Worm (Caenorhabditis elegans) whole organism, mixed stage, embryonic: ENCODE data around the gene T10D4.11.

Experiments
- M03D4.4 ChIP-seq: sonication (generic microtip); optimal IDR thresholded peaks from 2 replicates; lab custom pipeline; 2017; ENCODE audit warnings: mild to moderate bottlenecking, missing genetic modification characterization, missing compliant biosample characterization
- bed-3 ChIP-seq: fragments of 200-800 bp; sonication (Bioruptor generic); optimal IDR thresholded peaks from 3 replicates; lab custom pipeline; 2018; ENCODE audit warnings: mild to moderate bottlenecking, missing genetic modification characterization, moderate library complexity, missing compliant biosample characterization
- blmp-1 ChIP-seq: fragments of 150-350 bp; optimal IDR thresholded peaks from 2 replicates; lab custom pipeline; 2014; ENCODE audit warnings: missing biosample characterization, missing genetic modification characterization
- ceh-39 ChIP-seq: fragments of 150-350 bp; optimal IDR thresholded peaks from 2 replicates; lab custom pipeline; 2014; ENCODE audit warnings: missing biosample characterization, missing genetic modification characterization
- ceh-43 ChIP-seq: fragments of 200-800 bp; sonication (Bioruptor generic); optimal IDR thresholded peaks from 2 replicates; lab custom pipeline; 2018; ENCODE audit warnings: mild to moderate bottlenecking, missing genetic modification characterization, moderate library complexity, missing compliant biosample characterization
- ceh-83 ChIP-seq: fragments of 200-800 bp; sonication (Bioruptor generic); optimal IDR thresholded peaks from 2 replicates; lab custom pipeline; 2018; ENCODE audit warnings: mild to moderate bottlenecking, missing genetic modification characterization, missing compliant biosample characterization
- ces-1 ChIP-seq: fragments of 150-350 bp; optimal IDR thresholded peaks from 2 replicates; lab custom pipeline; 2014; ENCODE audit warnings: missing biosample characterization, missing genetic modification reagents, missing genetic modification characterization
- cnd-1 ChIP-seq: fragments of 200-800 bp; sonication (Bioruptor generic); optimal IDR thresholded peaks from 2 replicates; lab custom pipeline; 2018; ENCODE audit warnings: mild to moderate bottlenecking, missing genetic modification characterization, missing compliant biosample characterization
- elt-1 ChIP-seq: sonication (generic microtip); optimal IDR thresholded peaks from 2 replicates; lab custom pipeline; 2017; ENCODE audit warnings: missing genetic modification characterization, mild to moderate bottlenecking, missing compliant biosample characterization, antibody characterized with exemption, moderate library complexity, borderline replicate concordance; ENCODE audit not compliant: insufficient read depth
- elt-3 ChIP-seq: fragments of 150-350 bp; optimal IDR thresholded peaks from 2 replicates; lab custom pipeline; 2014; ENCODE audit warnings: missing biosample characterization, missing genetic modification characterization
- flh-1 ChIP-seq: fragments of 200-800 bp; sonication (Bioruptor generic); optimal IDR thresholded peaks from 2 replicates; lab custom pipeline; 2018; ENCODE audit warnings: mild to moderate bottlenecking, missing genetic modification characterization, moderate library complexity, missing compliant biosample characterization
- ham-2 ChIP-seq: fragments of 200-800 bp; sonication (Bioruptor generic); optimal IDR thresholded peaks from 2 replicates; lab custom pipeline; 2018; ENCODE audit warnings: mild to moderate bottlenecking, missing genetic modification characterization, missing compliant biosample characterization
- hlh-1 ChIP-seq: fragments of 150-350 bp; optimal IDR thresholded peaks from 2 replicates; lab custom pipeline; 2014; ENCODE audit warnings: missing biosample characterization, missing genetic modification reagents, missing genetic modification characterization
- lin-13 ChIP-seq: fragments of 150-350 bp; optimal IDR thresholded peaks from 2 replicates; lab custom pipeline; 2014; ENCODE audit warnings: missing biosample characterization, missing genetic modification characterization
- lin-32 ChIP-seq: fragments of 200-800 bp; sonication (Bioruptor generic); optimal IDR thresholded peaks from 2 replicates; lab custom pipeline; 2018; ENCODE audit warnings: mild to moderate bottlenecking, missing genetic modification characterization, missing compliant biosample characterization
- lsy-2 ChIP-seq: fragments of 150-350 bp; optimal IDR thresholded peaks from 2 replicates; lab custom pipeline; 2014; ENCODE audit warnings: missing biosample characterization, missing genetic modification characterization
- mep-1 ChIP-seq: fragments of 150-350 bp; optimal IDR thresholded peaks from 2 replicates; lab custom pipeline; 2017; ENCODE audit warnings: missing biosample characterization, missing genetic modification reagents, missing genetic modification characterization, inconsistent platforms
- nhr-2 ChIP-seq: fragments of 150-350 bp; optimal IDR thresholded peaks from 2 replicates; lab custom pipeline; 2014; ENCODE audit warnings: missing biosample characterization, missing genetic modification characterization
- nhr-28 ChIP-seq: fragments of 150-350 bp; optimal IDR thresholded peaks from 2 replicates; lab custom pipeline; 2014; ENCODE audit warnings: missing biosample characterization, missing genetic modification characterization
- nhr-76 ChIP-seq: sonication (generic microtip); optimal IDR thresholded peaks from 2 replicates; lab custom pipeline; 2017; ENCODE audit warnings: missing biosample characterization, missing genetic modification characterization
- pha-4 ChIP-seq: fragments of 150-350 bp; optimal IDR thresholded peaks from 2 replicates; lab custom pipeline; 2018; ENCODE audit warnings: missing biosample characterization, missing genetic modification reagents, missing genetic modification characterization
- sem-2 ChIP-seq: fragments of 200-800 bp; sonication (Bioruptor generic); optimal IDR thresholded peaks from 2 replicates; lab custom pipeline; 2018; ENCODE audit warnings: mild to moderate bottlenecking, missing genetic modification characterization, missing compliant biosample characterization
- snpc-4 ChIP-seq: fragments of 150-350 bp; optimal IDR thresholded peaks from 2 replicates; lab custom pipeline; 2014; ENCODE audit warnings: missing biosample characterization, missing genetic modification characterization
- sptf-1 ChIP-seq: sonication (generic microtip); optimal IDR thresholded peaks from 2 replicates; lab custom pipeline; 2017; ENCODE audit warnings: mild to moderate bottlenecking, missing genetic modification characterization, moderate library complexity, missing compliant biosample characterization
- tbx-8 ChIP-seq: fragments of 200-800 bp; sonication (Bioruptor generic); optimal IDR thresholded peaks from 2 replicates; lab custom pipeline; 2018; ENCODE audit warnings: mild to moderate bottlenecking, missing genetic modification characterization, moderate library complexity, missing compliant biosample characterization
- unc-39 ChIP-seq: fragments of 150-350 bp; optimal IDR thresholded peaks from 2 replicates; lab custom pipeline; 2014; ENCODE audit warnings: missing biosample characterization, missing genetic modification characterization
- unc-62 ChIP-seq: fragments of 150-350 bp; optimal IDR thresholded peaks from 2 replicates; lab custom pipeline; 2014; ENCODE audit warnings: missing biosample characterization, missing genetic modification reagents, missing genetic modification characterization
- zip-8 ChIP-seq: fragments of 150-350 bp; optimal IDR thresholded peaks from 2 replicates; lab custom pipeline; 2014; ENCODE audit warnings: missing biosample characterization, missing genetic modification characterization
- ztf-11 ChIP-seq: fragments of 150-350 bp; optimal IDR thresholded peaks from 2 replicates; lab custom pipeline; 2014; ENCODE audit warnings: missing biosample characterization, missing genetic modification characterization

Gene T10D4.11

DNA sequence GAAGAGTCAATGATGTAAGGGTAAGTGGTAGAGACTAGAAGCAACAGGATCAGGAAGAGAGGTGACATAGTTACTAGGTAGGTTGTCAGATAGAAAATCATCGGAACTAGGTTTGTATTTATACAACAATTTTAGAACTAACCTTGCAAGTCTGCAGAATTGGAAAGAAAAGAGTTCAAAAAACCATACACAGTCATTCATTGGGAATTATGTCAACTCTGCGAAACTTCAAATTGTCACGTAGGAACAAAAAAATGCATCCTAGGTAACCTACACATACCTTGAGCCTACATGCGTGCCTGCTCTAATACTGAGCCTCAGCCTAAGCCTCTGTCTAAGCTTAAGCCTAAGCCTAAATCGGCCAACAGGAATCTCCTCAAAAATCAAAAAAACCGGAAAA is 23.1 kb downstream of the T10D4.11 start, which contains the start of gene ins-19:
Gene ins-19, minus strand, starts transcription at position 101 of the 400 bp plus-strand sequence.
- no peak for TF ChIP-seq ces-1
- no peak for TF ChIP-seq flh-1 (GFP tag; lab: Kevin White, UChicago)
- no peak for TF ChIP-seq nhr-28
- no peak for TF ChIP-seq ceh-83
- no peak for TF ChIP-seq nhr-76
- TF ChIP-seq hlh-1 (tag; lab: Kevin White, UChicago): no peak

DNA sequence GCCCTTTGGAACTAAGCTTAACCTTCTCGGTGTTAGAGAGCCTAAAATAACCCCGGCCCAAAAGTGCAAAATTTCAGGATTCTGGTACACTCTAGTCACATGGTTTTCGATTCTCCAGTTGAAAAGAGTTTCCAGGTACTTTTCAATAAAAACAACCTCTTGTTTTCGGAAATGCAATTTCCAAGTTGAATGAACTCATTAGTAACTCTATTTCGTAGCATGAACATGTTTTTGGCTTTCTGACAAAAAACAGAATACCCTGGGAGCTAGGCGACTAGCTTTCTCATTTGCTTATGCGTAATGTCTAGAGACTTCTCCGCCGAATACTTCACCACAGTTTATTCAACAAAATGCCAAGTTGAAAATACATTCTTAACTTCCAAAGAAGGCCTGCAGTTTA is 26.2 kb downstream of the T10D4.11 start, which contains the start of gene srh-71:
Gene srh-71, plus strand, starts transcription at position 301 of the 400 bp plus-strand sequence.
- TF ChIP-seq elt-3 (tag; lab: Kevin White, UChicago): no peak
- no peak for TF ChIP-seq lin-32 (GFP tag; lab: Kevin White, UChicago)
- no peak for TF ChIP-seq lsy-2 (tag; lab: Kevin White, UChicago)
- no peak for TF ChIP-seq ceh-43
- no peak for TF ChIP-seq lin-13 (tag; lab: Kevin White, UChicago)
- TF ChIP-seq snpc-4 (tag; lab: Kevin White, UChicago): no peak
- no peak for TF ChIP-seq cnd-1 (tag; lab: Kevin White, UChicago)
- no peak for TF ChIP-seq nhr-2 (tag; lab: Kevin White, UChicago)
- TF ChIP-seq M03D4.4: no peak
- no peak for TF ChIP-seq unc-62 (GFP tag; lab: Kevin White, UChicago)

DNA sequence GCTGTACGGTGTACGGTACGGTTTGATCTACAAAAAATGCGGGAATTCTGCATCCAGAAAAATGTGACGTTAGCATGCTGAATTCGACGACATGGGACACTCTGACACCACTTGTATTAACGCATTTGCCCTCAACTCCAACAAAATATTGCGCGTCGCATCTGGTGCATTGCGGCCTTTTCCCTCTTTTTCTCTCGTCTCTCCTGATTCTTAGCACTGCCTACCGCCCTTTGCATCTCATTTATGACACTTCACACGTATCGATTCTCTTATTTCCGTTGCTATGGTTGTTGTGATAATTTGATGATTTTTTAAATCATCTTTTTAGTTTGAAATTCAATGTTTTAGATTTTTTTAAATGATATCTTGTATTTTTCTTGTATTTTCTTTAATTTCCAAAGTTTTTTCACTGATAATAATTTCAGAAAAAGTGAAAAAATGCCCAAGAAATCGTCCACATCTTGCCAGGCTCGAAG is 30.5 kb downstream of the T10D4.11 start, which contains the start of gene T10D4.6:
Gene T10D4.6, plus strand, starts transcription at position 426 of the 476 bp plus-strand sequence.
- no peak for TF ChIP-seq tbx-8 (GFP tag; lab: Kevin White, UChicago)
- peak; percentile 9 for TF ChIP-seq ceh-39 (tag; lab: Kevin White, UChicago)
- TF ChIP-seq mep-1 (tag; lab: Kevin White, UChicago): peak; percentile 53
- no peak for TF ChIP-seq snpc-4 (tag; lab: Kevin White, UChicago)
- TF ChIP-seq unc-62 (GFP tag; lab: Kevin White, UChicago): peak; percentile 28
- TF ChIP-seq sptf-1 (tag; lab: Kevin White, UChicago): peak; percentile 30
- peak; percentile 18 for TF ChIP-seq hlh-1 (tag; lab: Kevin White, UChicago)
- peak; percentile 17 for TF ChIP-seq lin-13 (tag; lab: Kevin White, UChicago)
- peak; percentile 33 for TF ChIP-seq pha-4 (tag; lab: Kevin White, UChicago)

- TF ChIP-seq elt-1 (tag; lab: Kevin White, UChicago): no peak
- TF ChIP-seq unc-39 (tag; lab: Kevin White, UChicago): no peak
- no peak for TF ChIP-seq pha-4 (tag; lab: Kevin White, UChicago)
- no peak for TF ChIP-seq ceh-39 (tag; lab: Kevin White, UChicago)
- TF ChIP-seq snpc-4 (tag; lab: Kevin White, UChicago): no peak
- no peak for TF ChIP-seq ceh-43
- no peak for TF ChIP-seq sptf-1 (tag; lab: Kevin White, UChicago)
- no peak for TF ChIP-seq ham-2 (GFP tag; lab: Kevin White, UChicago)
- TF ChIP-seq zip-8 (tag; lab: Kevin White, UChicago): no peak
- no peak for TF ChIP-seq ces-1
- no peak for TF ChIP-seq sem-2
- no peak for TF ChIP-seq bed-3 (GFP tag; lab: Kevin White, UChicago)
- TF ChIP-seq ceh-83: no peak
- no peak for TF ChIP-seq ztf-11 (tag; lab: Kevin White, UChicago)
- no peak for TF ChIP-seq M03D4.4
- TF ChIP-seq lin-32 (GFP tag; lab: Kevin White, UChicago): no peak
- TF ChIP-seq lin-13 (tag; lab: Kevin White, UChicago): no peak
- no peak for TF ChIP-seq cnd-1 (tag; lab: Kevin White, UChicago)
- TF ChIP-seq, all 35 proteins: peak for 0
Measured at ce11 chrII:3117471-3117870, 31.9 kb downstream of the T10D4.11 start, which contains the start of gene T10D4.7. Gene T10D4.7 (plus strand): TSS chrII:3117771.

DNA sequence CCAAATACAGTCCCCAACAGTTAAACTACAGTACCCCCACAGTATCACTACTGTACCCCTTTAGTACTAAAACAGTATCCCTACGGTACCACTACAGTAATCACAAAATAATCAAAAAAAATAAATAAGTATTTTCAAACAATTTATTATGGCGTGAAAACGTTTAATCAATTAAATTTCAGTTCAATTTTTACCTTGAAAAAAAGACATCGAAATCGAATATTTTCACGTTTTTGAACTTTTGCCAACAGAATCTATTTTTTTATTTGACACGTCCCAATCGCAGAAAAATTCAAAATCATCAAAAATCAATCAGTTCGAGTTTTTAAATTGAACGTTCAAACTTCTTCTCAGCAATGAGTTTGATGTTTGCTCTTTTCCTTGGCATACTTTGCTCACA is 35.5 kb downstream of the T10D4.11 start, which contains the start of gene clec-123:
Gene clec-123, plus strand, starts transcription at position 301 of the 400 bp plus-strand sequence.
- TF ChIP-seq unc-39 (tag; lab: Kevin White, UChicago) (no peak), ztf-11 (tag; lab: Kevin White, UChicago) (no peak), ceh-83 (no peak), ham-2 (GFP tag; lab: Kevin White, UChicago) (no peak), cnd-1 (tag; lab: Kevin White, UChicago) (no peak), sptf-1 (tag; lab: Kevin White, UChicago) (no peak), blmp-1 (tag; lab: Kevin White, UChicago) (no peak), lsy-2 (tag; lab: Kevin White, UChicago) (no peak), ces-1 (no peak), zip-8 (tag; lab: Kevin White, UChicago) (no peak), snpc-4 (tag; lab: Kevin White, UChicago) (no peak)
